Worm (Caenorhabditis elegans) whole organism, L3 larva: ENCODE results near the gene nipi-4.
A peak's percentile ranks its signal among the peaks of the same experiment; 100 is the strongest.

ENCODE experiments used
- R02D3.7 ChIP-seq: fragments of 150-350 bp; optimal IDR thresholded peaks from 2 replicates; lab custom pipeline; 2014; ENCODE audit warnings: missing biosample characterization, missing genetic modification characterization
- ZK546.5 ChIP-seq: sonication (generic microtip); optimal IDR thresholded peaks from 2 replicates; lab custom pipeline; 2017; ENCODE audit warnings: missing biosample characterization, missing genetic modification characterization
- aly-2 ChIP-seq: fragments of 150-350 bp; optimal IDR thresholded peaks from 2 replicates; lab custom pipeline; 2014; ENCODE audit warnings: missing biosample characterization, missing genetic modification characterization
- ama-1 ChIP-seq: fragments of 150-350 bp; optimal IDR thresholded peaks from 2 replicates; lab custom pipeline; 2018
- ceh-28 ChIP-seq: fragments of 150-350 bp; optimal IDR thresholded peaks from 2 replicates; lab custom pipeline; 2014; ENCODE audit warnings: missing biosample characterization, missing genetic modification reagents, missing genetic modification characterization
- ceh-9 ChIP-seq: sonication (generic microtip); optimal IDR thresholded peaks from 2 replicates; lab custom pipeline; 2018; ENCODE audit warnings: missing biosample characterization, missing genetic modification characterization
- daf-12 ChIP-seq: fragments of 150-350 bp; optimal IDR thresholded peaks from 2 replicates; lab custom pipeline; 2014; ENCODE audit warnings: missing biosample characterization, missing genetic modification reagents, missing genetic modification characterization
- egl-27 ChIP-seq: sonication (generic microtip); optimal IDR thresholded peaks from 4 replicates; lab custom pipeline; 2017; ENCODE audit warnings: missing biosample characterization, missing genetic modification reagents, missing genetic modification characterization
- egl-5 ChIP-seq: fragments of 150-350 bp; optimal IDR thresholded peaks from 2 replicates; lab custom pipeline; 2017; ENCODE audit warnings: missing biosample characterization, missing genetic modification reagents, missing genetic modification characterization, inconsistent platforms
- elt-1 ChIP-seq: fragments of 150-350 bp; optimal IDR thresholded peaks from 2 replicates; lab custom pipeline; 2014; ENCODE audit warnings: missing biosample characterization, missing genetic modification characterization
- elt-2 ChIP-seq: sonication (generic microtip); optimal IDR thresholded peaks from 2 replicates; lab custom pipeline; 2016; ENCODE audit warnings: missing genetic modification reagents, mild to moderate bottlenecking, missing genetic modification characterization, missing compliant biosample characterization
- elt-3 ChIP-seq, 3 experiments: fragments of 150-350 bp in 1 of 3; sonication (generic microtip) in 2 of 3; optimal IDR thresholded peaks; 2 replicates in 2 of 3; 4 replicates in 1 of 3; lab custom pipeline; 2014 to 2017; ENCODE audit warnings: missing biosample characterization in 3 of 3, missing genetic modification characterization in 3 of 3
- eor-1 ChIP-seq, 2 experiments: fragments of 150-350 bp; optimal IDR thresholded peaks; 2 replicates each; lab custom pipeline; 2014 to 2018; ENCODE audit warnings: missing biosample characterization in 2 of 2, missing genetic modification characterization in 2 of 2
- fkh-10 ChIP-seq: sonication (generic microtip); optimal IDR thresholded peaks from 2 replicates; lab custom pipeline; 2017; ENCODE audit warnings: missing biosample characterization, missing genetic modification reagents, missing genetic modification characterization
- fkh-2 ChIP-seq: fragments of 150-350 bp; optimal IDR thresholded peaks from 2 replicates; lab custom pipeline; 2014; ENCODE audit warnings: missing biosample characterization, missing genetic modification reagents, missing genetic modification characterization
- fos-1 ChIP-seq: fragments of 150-350 bp; optimal IDR thresholded peaks from 2 replicates; lab custom pipeline; 2014; ENCODE audit warnings: missing biosample characterization, missing genetic modification characterization
- hmg-11 ChIP-seq: sonication (generic microtip); optimal IDR thresholded peaks from 2 replicates; lab custom pipeline; 2016; ENCODE audit warnings: missing genetic modification characterization, missing compliant biosample characterization
- lin-15B ChIP-seq: fragments of 150-350 bp; optimal IDR thresholded peaks from 2 replicates; lab custom pipeline; 2014; ENCODE audit warnings: missing biosample characterization, missing genetic modification characterization
- lin-39 ChIP-seq: fragments of 150-350 bp; optimal IDR thresholded peaks from 2 replicates; lab custom pipeline; 2018; ENCODE audit warnings: missing biosample characterization, missing genetic modification reagents, missing genetic modification characterization
- mdl-1 ChIP-seq: fragments of 150-350 bp; optimal IDR thresholded peaks from 2 replicates; lab custom pipeline; 2014; ENCODE audit warnings: missing biosample characterization, missing genetic modification characterization
- mml-1 ChIP-seq: fragments of 150-350 bp; sonication (generic microtip); optimal IDR thresholded peaks from 3 replicates; lab custom pipeline; 2014; ENCODE audit warnings: missing biosample characterization, missing genetic modification characterization
- nfya-1 ChIP-seq: sonication (generic microtip); optimal IDR thresholded peaks from 2 replicates; lab custom pipeline; 2017; ENCODE audit warnings: missing genetic modification characterization, mild to moderate bottlenecking, missing compliant biosample characterization, antibody characterized with exemption, moderate library complexity; ENCODE audit not compliant: insufficient read depth
- nhr-23 ChIP-seq: fragments of 150-350 bp; optimal IDR thresholded peaks from 2 replicates; lab custom pipeline; 2014; ENCODE audit warnings: missing biosample characterization, missing genetic modification reagents, missing genetic modification characterization
- nhr-237 ChIP-seq: fragments of 150-350 bp; optimal IDR thresholded peaks from 2 replicates; lab custom pipeline; 2014; ENCODE audit warnings: missing biosample characterization, missing genetic modification characterization
- nhr-25 ChIP-seq: sonication (generic microtip); optimal IDR thresholded peaks from 2 replicates; lab custom pipeline; 2017; ENCODE audit warnings: missing biosample characterization, missing genetic modification characterization
- nhr-28 ChIP-seq: fragments of 150-350 bp; optimal IDR thresholded peaks from 2 replicates; lab custom pipeline; 2014; ENCODE audit warnings: missing biosample characterization, missing genetic modification characterization
- nhr-43 ChIP-seq: sonication (generic microtip); optimal IDR thresholded peaks from 2 replicates; lab custom pipeline; 2016; ENCODE audit warnings: mild to moderate bottlenecking, missing genetic modification characterization, missing compliant biosample characterization; ENCODE audit not compliant: poor library complexity, severe bottlenecking
- nhr-67 ChIP-seq: fragments of 150-350 bp; optimal IDR thresholded peaks from 2 replicates; lab custom pipeline; 2014; ENCODE audit warnings: missing biosample characterization, missing genetic modification characterization
- nhr-76 ChIP-seq: fragments of 150-350 bp; sonication (generic microtip); optimal IDR thresholded peaks from 5 replicates; lab custom pipeline; 2014; ENCODE audit warnings: missing biosample characterization, missing genetic modification characterization
- pha-4 ChIP-seq: fragments of 150-350 bp; optimal IDR thresholded peaks from 2 replicates; lab custom pipeline; 2014; ENCODE audit warnings: missing biosample characterization, missing genetic modification reagents, missing genetic modification characterization
- sea-2 ChIP-seq: fragments of 150-350 bp; sonication (generic microtip); optimal IDR thresholded peaks from 4 replicates; lab custom pipeline; 2014; ENCODE audit warnings: missing biosample characterization, missing genetic modification reagents, missing genetic modification characterization
- skn-1 ChIP-seq: fragments of 150-350 bp; optimal IDR thresholded peaks from 2 replicates; lab custom pipeline; 2014; ENCODE audit warnings: missing biosample characterization, missing genetic modification characterization
- snpc-4 ChIP-seq: fragments of 150-350 bp; optimal IDR thresholded peaks from 2 replicates; lab custom pipeline; 2014; ENCODE audit warnings: missing biosample characterization, missing genetic modification characterization
- tbx-2 ChIP-seq: sonication (generic microtip); optimal IDR thresholded peaks from 2 replicates; lab custom pipeline; 2016; ENCODE audit warnings: mild to moderate bottlenecking, missing genetic modification characterization, missing compliant biosample characterization
- unc-39 ChIP-seq: sonication (generic microtip); optimal IDR thresholded peaks from 4 replicates; lab custom pipeline; 2017; ENCODE audit warnings: missing biosample characterization, missing genetic modification characterization
- unc-62 ChIP-seq: fragments of 150-350 bp; sonication (generic microtip); optimal IDR thresholded peaks from 4 replicates; lab custom pipeline; 2014; ENCODE audit warnings: missing biosample characterization, missing genetic modification reagents, missing genetic modification characterization
- zag-1 ChIP-seq: fragments of 150-350 bp; optimal IDR thresholded peaks from 2 replicates; lab custom pipeline; 2014; ENCODE audit warnings: missing biosample characterization, missing genetic modification characterization
- ztf-4 ChIP-seq: fragments of 150-350 bp; optimal IDR thresholded peaks from 2 replicates; lab custom pipeline; 2014; ENCODE audit warnings: missing biosample characterization, missing genetic modification characterization

The nipi-4 gene

ce11 chrV:7853900-7854299 is 16.7 kb downstream of the nipi-4 start:
- TF ChIP-seq ZK546.5 (tag; lab: Kevin White, UChicago), result no peak
- no peak for TF ChIP-seq fos-1 (tag; lab: Kevin White, UChicago)
- peak; percentile 29 for TF ChIP-seq pha-4 (tag; lab: Kevin White, UChicago)
- no peak for TF ChIP-seq skn-1 (tag; lab: Kevin White, UChicago)
- TF ChIP-seq nfya-1 (tag; lab: Kevin White, UChicago), result peak; percentile 26
- no peak for TF ChIP-seq ceh-28 (tag; lab: Kevin White, UChicago)
- TF ChIP-seq nhr-76, result no peak
- TF ChIP-seq sea-2 (GFP tag; lab: Kevin White, UChicago), result no peak
- TF ChIP-seq eor-1 (tag; optimal IDR thresholded peaks at IDR 0.05; lab: Kevin White, UChicago), result no peak
- TF ChIP-seq lin-39 (tag; lab: Kevin White, UChicago), result no peak
- TF ChIP-seq mdl-1 (tag; lab: Kevin White, UChicago), result no peak
- TF ChIP-seq elt-3 (tag; optimal IDR thresholded peaks at IDR 0.05; lab: Kevin White, UChicago), result no peak
- peak; percentile 14 for TF ChIP-seq lin-15B (tag; lab: Kevin White, UChicago)
- no peak for TF ChIP-seq fkh-10 (GFP tag; lab: Kevin White, UChicago)
- TF ChIP-seq nhr-237 (tag; lab: Kevin White, UChicago), result no peak
- TF ChIP-seq fkh-2 (tag; lab: Kevin White, UChicago), result no peak
- TF ChIP-seq ceh-9, result no peak
- no peak for TF ChIP-seq nhr-28 (tag; lab: Kevin White, UChicago)
- no peak for TF ChIP-seq elt-1 (tag; lab: Kevin White, UChicago)
- no peak for TF ChIP-seq egl-27 (tag; lab: Kevin White, UChicago)
- no peak for TF ChIP-seq unc-39
- TF ChIP-seq zag-1 (tag; lab: Kevin White, UChicago), result no peak
- TF ChIP-seq aly-2, result no peak
- TF ChIP-seq nhr-67 (tag; lab: Kevin White, UChicago), result no peak
- TF ChIP-seq snpc-4 (tag; lab: Kevin White, UChicago), result peak; percentile 19
- TF ChIP-seq egl-5 (tag; lab: Kevin White, UChicago), result no peak
- no peak for TF ChIP-seq tbx-2
- TF ChIP-seq hmg-11 (tag; lab: Kevin White, UChicago), result peak; percentile 19
- no peak for TF ChIP-seq nhr-43 (tag; lab: Kevin White, UChicago)
- no peak for TF ChIP-seq daf-12 (tag; lab: Kevin White, UChicago)
- TF ChIP-seq unc-62 (GFP tag; lab: Kevin White, UChicago), result no peak
- no peak for TF ChIP-seq R02D3.7 (tag; lab: Kevin White, UChicago)
- TF ChIP-seq nhr-25 (tag; lab: Kevin White, UChicago), result no peak
- TF ChIP-seq, all 47 proteins: peak for 5

ce11 chrV:7852078-7852477 is 18.5 kb downstream of the nipi-4 start:
- TF ChIP-seq R02D3.7 (tag; lab: Kevin White, UChicago) (no peak), ztf-4 (tag; lab: Kevin White, UChicago) (no peak), mml-1 (tag; lab: Kevin White, UChicago) (no peak), ama-1 (lab: Kevin White, UChicago) (no peak)
- TF ChIP-seq, all 47 proteins: peak for 0

ce11 chrV:7848251-7848650 is 22.4 kb downstream of the nipi-4 start:
- TF ChIP-seq ama-1 (lab: Kevin White, UChicago), result peak; percentile 8
- no peak for TF ChIP-seq tbx-2
- no peak for TF ChIP-seq egl-27 (tag; lab: Kevin White, UChicago)
- no peak for TF ChIP-seq daf-12 (tag; lab: Kevin White, UChicago)
- TF ChIP-seq pha-4 (tag; lab: Kevin White, UChicago), result peak; percentile 45
- peak; percentile 15 for TF ChIP-seq nhr-23 (tag; lab: Kevin White, UChicago)
- peak; percentile 38 for TF ChIP-seq hmg-11 (tag; lab: Kevin White, UChicago)
- TF ChIP-seq elt-2 (tag; lab: Kevin White, UChicago), result peak; percentile 31
- no peak for TF ChIP-seq nfya-1 (tag; lab: Kevin White, UChicago)

ce11 chrV:7847687-7848086 is 22.9 kb downstream of the nipi-4 start:
- TF ChIP-seq R02D3.7 (tag; lab: Kevin White, UChicago), result no peak
- TF ChIP-seq pha-4 (tag; lab: Kevin White, UChicago), result peak; percentile 88
- peak; percentile 32 for TF ChIP-seq lin-39 (tag; lab: Kevin White, UChicago)
